Fruit fly (Drosophila melanogaster) ovary, adult (tissue): ENCODE data around the gene CG31659.

Experiments
- CG17801 ChIP-seq: fragments of 200-800 bp; optimal IDR thresholded peaks from 2 replicates; lab custom pipeline; 2019; ENCODE audit warnings: missing biosample characterization, mild to moderate bottlenecking, missing genetic modification characterization, moderate library complexity; ENCODE audit not compliant: partially characterized antibody

The CG31659 gene

dm6 chr2L:1352768-1353167 is 6.8 kb downstream of the CG31659 start, which contains the start of gene CG5556:
Gene CG5556 (minus strand): TSS chr2L:1352868.
- no peak for TF ChIP-seq CG17801 (GFP tag; lab: Kevin White, UChicago)

- TF ChIP-seq CG17801 (GFP tag; lab: Kevin White, UChicago): no peak
Measured at dm6 chr2L:1346034-1346433, 13.6 kb downstream of the CG31659 start.

dm6 chr2L:1344071-1344470 is 15.5 kb downstream of the CG31659 start, which contains the start of the genes CG33922 and Cdlc2:
Gene CG33922 (minus strand): TSS chr2L:1344171.
Gene Cdlc2 (plus strand): TSS chr2L:1344400.
- TF ChIP-seq CG17801 (GFP tag; lab: Kevin White, UChicago): no peak

dm6 chr2L:1341995-1342394 is 17.6 kb downstream of the CG31659 start, which contains the start of gene CG33923:
Gene CG33923 (minus strand): TSS chr2L:1342095.
- no peak for TF ChIP-seq CG17801 (GFP tag; lab: Kevin White, UChicago)

dm6 chr2L:1333828-1334227 is 25.8 kb downstream of the CG31659 start, which contains the start of gene CG5440:
Gene CG5440 (plus strand): TSS chr2L:1334128.
- TF ChIP-seq CG17801 (GFP tag; lab: Kevin White, UChicago): no peak

dm6 chr2L:1328861-1329260 is 30.7 kb downstream of the CG31659 start, which contains the start of gene a5:
Gene a5 (plus strand): TSS chr2L:1329161.
- TF ChIP-seq CG17801 (GFP tag; lab: Kevin White, UChicago): no peak

dm6 chr2L:1316422-1316821 is 43.2 kb downstream of the CG31659 start:
- TF ChIP-seq CG17801 (GFP tag; lab: Kevin White, UChicago): no peak

- TF ChIP-seq CG17801 (GFP tag; lab: Kevin White, UChicago): no peak
Measured at dm6 chr2L:1315283-1315682, 44.3 kb downstream of the CG31659 start.

- TF ChIP-seq CG17801 (GFP tag; lab: Kevin White, UChicago): no peak
Measured at dm6 chr2L:1312321-1312720, 47.3 kb downstream of the CG31659 start.
